Worm (Caenorhabditis elegans) whole organism, L2 larva: Measurements from ENCODE around the gene F35H10.10.
A peak's percentile ranks its signal among the peaks of the same experiment; 100 is the strongest.

Source experiments
- C34F6.9 ChIP-seq: fragments of 150-350 bp; optimal IDR thresholded peaks from 2 replicates; lab custom pipeline; 2014; ENCODE audit warnings: missing biosample characterization, missing genetic modification characterization
- R02D3.7 ChIP-seq: fragments of 150-350 bp; optimal IDR thresholded peaks from 2 replicates; lab custom pipeline; 2014; ENCODE audit warnings: missing biosample characterization, missing genetic modification characterization
- ZK546.5 ChIP-seq: sonication (generic microtip); optimal IDR thresholded peaks from 2 replicates; lab custom pipeline; 2017; ENCODE audit warnings: missing biosample characterization, missing genetic modification characterization
- alr-1 ChIP-seq: fragments of 150-350 bp; optimal IDR thresholded peaks from 2 replicates; lab custom pipeline; 2014; ENCODE audit warnings: missing biosample characterization, missing genetic modification characterization
- aly-2 ChIP-seq: fragments of 150-350 bp; optimal IDR thresholded peaks from 2 replicates; lab custom pipeline; 2014; ENCODE audit warnings: missing biosample characterization, missing genetic modification characterization
- blmp-1 ChIP-seq: sonication (generic microtip); optimal IDR thresholded peaks from 2 replicates; lab custom pipeline; 2017; ENCODE audit warnings: missing genetic modification characterization, mild to moderate bottlenecking, missing compliant biosample characterization, antibody characterized with exemption, moderate library complexity; ENCODE audit not compliant: insufficient read depth
- ceh-16 ChIP-seq: fragments of 150-350 bp; optimal IDR thresholded peaks from 2 replicates; lab custom pipeline; 2014; ENCODE audit warnings: missing biosample characterization, missing genetic modification characterization
- ceh-82 ChIP-seq: fragments of 150-350 bp; optimal IDR thresholded peaks from 2 replicates; lab custom pipeline; 2014; ENCODE audit warnings: missing biosample characterization, missing genetic modification characterization
- crh-2 ChIP-seq: sonication (generic microtip); optimal IDR thresholded peaks from 2 replicates; lab custom pipeline; 2017; ENCODE audit warnings: missing biosample characterization, missing genetic modification characterization
- dmd-4 ChIP-seq: sonication (generic microtip); optimal IDR thresholded peaks from 2 replicates; lab custom pipeline; 2017; ENCODE audit warnings: missing biosample characterization, missing genetic modification characterization
- elt-1 ChIP-seq: fragments of 150-350 bp; optimal IDR thresholded peaks from 2 replicates; lab custom pipeline; 2014; ENCODE audit warnings: missing biosample characterization, missing genetic modification characterization
- elt-3 ChIP-seq: sonication (generic microtip); optimal IDR thresholded peaks from 2 replicates; lab custom pipeline; 2017; ENCODE audit warnings: missing biosample characterization, missing genetic modification characterization
- fos-1 ChIP-seq: fragments of 150-350 bp; optimal IDR thresholded peaks from 2 replicates; lab custom pipeline; 2014; ENCODE audit warnings: missing biosample characterization, missing genetic modification characterization
- lin-11 ChIP-seq: fragments of 150-350 bp; sonication (generic microtip); optimal IDR thresholded peaks from 2 replicates; lab custom pipeline; 2014; ENCODE audit warnings: missing biosample characterization, missing genetic modification characterization, inconsistent platforms, mixed read lengths
- lin-39 ChIP-seq: fragments of 150-350 bp; optimal IDR thresholded peaks from 2 replicates; lab custom pipeline; 2014; ENCODE audit warnings: missing biosample characterization, missing genetic modification reagents, missing genetic modification characterization
- lsy-2 ChIP-seq, 2 experiments: fragments of 150-350 bp in 1 of 2; sonication (generic microtip) in 1 of 2; optimal IDR thresholded peaks; 2 replicates each; lab custom pipeline; 2014 to 2017; ENCODE audit warnings: missing biosample characterization in 2 of 2, missing genetic modification characterization in 2 of 2
- mab-5 ChIP-seq: fragments of 150-350 bp; optimal IDR thresholded peaks from 2 replicates; lab custom pipeline; 2014; ENCODE audit warnings: missing biosample characterization, missing genetic modification characterization
- nhr-11 ChIP-seq: fragments of 150-350 bp; optimal IDR thresholded peaks from 2 replicates; lab custom pipeline; 2014; ENCODE audit warnings: missing biosample characterization, missing genetic modification characterization
- nhr-12 ChIP-seq: fragments of 150-350 bp; optimal IDR thresholded peaks from 2 replicates; lab custom pipeline; 2014; ENCODE audit warnings: missing biosample characterization, missing genetic modification characterization
- nhr-129 ChIP-seq: fragments of 150-350 bp; optimal IDR thresholded peaks from 2 replicates; lab custom pipeline; 2014; ENCODE audit warnings: missing biosample characterization, missing genetic modification characterization
- nhr-21 ChIP-seq: fragments of 150-350 bp; optimal IDR thresholded peaks from 2 replicates; lab custom pipeline; 2014; ENCODE audit warnings: missing biosample characterization, missing genetic modification characterization
- nhr-25 ChIP-seq: fragments of 150-350 bp; sonication (generic microtip); optimal IDR thresholded peaks from 3 replicates; lab custom pipeline; 2014; ENCODE audit warnings: missing biosample characterization, missing genetic modification characterization
- nhr-77 ChIP-seq: fragments of 150-350 bp; optimal IDR thresholded peaks from 2 replicates; lab custom pipeline; 2014; ENCODE audit warnings: missing biosample characterization, missing genetic modification characterization
- peb-1 ChIP-seq: fragments of 150-350 bp; optimal IDR thresholded peaks from 2 replicates; lab custom pipeline; 2014; ENCODE audit warnings: missing biosample characterization, missing genetic modification characterization
- sem-4 ChIP-seq: fragments of 150-350 bp; optimal IDR thresholded peaks from 2 replicates; lab custom pipeline; 2014; ENCODE audit warnings: missing biosample characterization, missing genetic modification reagents, missing genetic modification characterization
- skn-1 ChIP-seq: sonication (generic microtip); optimal IDR thresholded peaks from 2 replicates; lab custom pipeline; 2017; ENCODE audit warnings: missing biosample characterization, missing genetic modification characterization
- sma-3 ChIP-seq: sonication (generic microtip); optimal IDR thresholded peaks from 2 replicates; lab custom pipeline; 2016; ENCODE audit warnings: missing genetic modification reagents, missing genetic modification characterization, missing compliant biosample characterization
- sma-9 ChIP-seq, 2 experiments: fragments of 150-350 bp in 1 of 2; sonication (generic microtip) in 1 of 2; optimal IDR thresholded peaks; 2 replicates each; lab custom pipeline; 2014 to 2016; ENCODE audit warnings: missing genetic modification characterization in 2 of 2, mild to moderate bottlenecking in 1 of 2, missing biosample characterization in 1 of 2, missing compliant biosample characterization in 1 of 2, missing genetic modification reagents in 1 of 2, moderate library complexity in 1 of 2
- snpc-4 ChIP-seq: fragments of 150-350 bp; optimal IDR thresholded peaks from 2 replicates; lab custom pipeline; 2014; ENCODE audit warnings: missing biosample characterization, missing genetic modification characterization
- unc-39 ChIP-seq: fragments of 150-350 bp; optimal IDR thresholded peaks from 2 replicates; lab custom pipeline; 2014; ENCODE audit warnings: missing biosample characterization, missing genetic modification characterization
- unc-55 ChIP-seq: fragments of 150-350 bp; sonication (generic microtip); optimal IDR thresholded peaks from 3 replicates; lab custom pipeline; 2014; ENCODE audit warnings: missing biosample characterization, missing genetic modification reagents, missing genetic modification characterization
- unc-62 ChIP-seq: fragments of 150-350 bp; optimal IDR thresholded peaks from 2 replicates; lab custom pipeline; 2014; ENCODE audit warnings: missing biosample characterization, missing genetic modification reagents, missing genetic modification characterization
- zag-1 ChIP-seq: fragments of 150-350 bp; optimal IDR thresholded peaks from 2 replicates; lab custom pipeline; 2014; ENCODE audit warnings: missing biosample characterization, missing genetic modification characterization
- ztf-11 ChIP-seq: sonication (generic microtip); optimal IDR thresholded peaks from 2 replicates; lab custom pipeline; 2017; ENCODE audit warnings: missing biosample characterization, missing genetic modification characterization

Gene F35H10.10

ce11 chrIV:8302648-8303161 lies 10.0 kb downstream of the F35H10.10 start:
- TF ChIP-seq nhr-25 (tag; lab: Kevin White, UChicago): peak; percentile 56
- no peak for TF ChIP-seq sma-9 (GFP tag; optimal IDR thresholded peaks at IDR 0.05; lab: Kevin White, UChicago)
- no peak for TF ChIP-seq sma-9 (tag; optimal IDR thresholded peaks at IDR 0.05; lab: Kevin White, UChicago)
- TF ChIP-seq blmp-1 (tag; lab: Kevin White, UChicago): peak; percentile 62
- TF ChIP-seq, all 48 proteins: peak for 2

DNA sequence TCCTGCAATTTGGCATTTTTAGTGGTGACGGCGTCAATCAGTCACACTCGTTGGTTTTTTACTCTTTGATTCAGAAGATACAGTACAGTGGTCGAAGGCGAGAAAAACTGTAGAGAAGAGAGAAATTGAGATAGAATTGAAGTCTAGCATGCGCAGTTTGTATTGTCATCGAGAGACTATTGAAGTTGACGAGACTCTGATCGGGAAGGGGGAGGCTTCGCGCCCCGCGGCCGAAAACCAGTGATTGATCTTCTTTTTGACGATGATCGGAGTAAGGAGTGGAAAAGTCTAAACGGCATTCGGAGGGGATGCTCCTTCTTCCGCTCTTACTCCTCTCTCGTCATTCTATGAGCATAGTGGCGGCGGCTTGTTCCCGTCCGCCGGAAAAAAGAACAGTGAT lies 10.8 kb downstream of the F35H10.10 start:
- TF ChIP-seq ceh-82 (tag; lab: Kevin White, UChicago) (no peak), C34F6.9 (no peak), crh-2 (tag; lab: Kevin White, UChicago) (peak; percentile 20), sem-4 (tag; lab: Kevin White, UChicago) (peak; percentile 27), elt-3 (no peak), sma-3 (GFP tag; lab: Kevin White, UChicago) (peak; percentile 45), lin-39 (tag; lab: Kevin White, UChicago) (no peak), blmp-1 (tag; lab: Kevin White, UChicago) (no peak), dmd-4 (tag; lab: Kevin White, UChicago) (no peak), sma-9 (GFP tag; optimal IDR thresholded peaks at IDR 0.05; lab: Kevin White, UChicago) (no peak), sma-9 (tag; optimal IDR thresholded peaks at IDR 0.05; lab: Kevin White, UChicago) (no peak), peb-1 (tag; lab: Kevin White, UChicago) (peak; percentile 23), ztf-11 (tag; lab: Kevin White, UChicago) (no peak), zag-1 (tag; lab: Kevin White, UChicago) (no peak), fos-1 (tag; lab: Kevin White, UChicago) (peak; percentile 46), mab-5 (tag; lab: Kevin White, UChicago) (no peak), unc-62 (GFP tag; lab: Kevin White, UChicago) (no peak), unc-39 (tag; lab: Kevin White, UChicago) (no peak), unc-55 (GFP tag; lab: Kevin White, UChicago) (no peak), nhr-21 (tag; lab: Kevin White, UChicago) (peak; percentile 59), nhr-25 (tag; lab: Kevin White, UChicago) (peak; percentile 48), skn-1 (tag; lab: Kevin White, UChicago) (no peak), lin-11 (tag; lab: Kevin White, UChicago) (no peak), ZK546.5 (tag; lab: Kevin White, UChicago) (no peak), lsy-2 (tag; optimal IDR thresholded peaks at IDR 0.05; lab: Kevin White, UChicago) (no peak), alr-1 (tag; lab: Kevin White, UChicago) (no peak), nhr-129 (tag; lab: Kevin White, UChicago) (peak; percentile 17), nhr-77 (tag; lab: Kevin White, UChicago) (no peak), R02D3.7 (no peak)

DNA sequence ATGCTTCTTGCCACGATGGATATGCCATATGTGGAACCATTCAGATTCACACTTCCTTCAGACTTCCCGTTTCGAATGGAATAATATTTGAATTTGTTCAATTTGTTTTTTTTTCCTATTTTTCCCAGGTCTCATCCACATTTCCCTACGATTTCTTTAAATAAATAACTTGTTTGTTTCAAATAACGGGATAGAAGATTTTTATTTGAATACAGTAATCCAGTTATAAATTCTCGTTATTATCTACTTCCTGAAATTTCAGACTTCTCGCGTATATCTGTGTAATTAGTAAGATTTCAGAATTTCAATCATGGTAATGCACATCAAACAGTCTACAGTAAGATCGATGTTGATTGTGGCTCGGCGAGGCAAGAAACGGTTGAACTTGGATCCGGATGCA lies 12.3 kb downstream of the F35H10.10 start, which contains the start of gene F35H10.5:
F35H10.5 (plus strand) TSS at position 301 of the 400 bp plus-strand sequence.
- TF ChIP-seq crh-2 (tag; lab: Kevin White, UChicago): no peak
- no peak for TF ChIP-seq aly-2 (tag; lab: Kevin White, UChicago)
- no peak for TF ChIP-seq nhr-77 (tag; lab: Kevin White, UChicago)
- no peak for TF ChIP-seq R02D3.7
- TF ChIP-seq elt-3: no peak
- TF ChIP-seq snpc-4 (tag; lab: Kevin White, UChicago): no peak
- TF ChIP-seq unc-55 (GFP tag; lab: Kevin White, UChicago): no peak

DNA sequence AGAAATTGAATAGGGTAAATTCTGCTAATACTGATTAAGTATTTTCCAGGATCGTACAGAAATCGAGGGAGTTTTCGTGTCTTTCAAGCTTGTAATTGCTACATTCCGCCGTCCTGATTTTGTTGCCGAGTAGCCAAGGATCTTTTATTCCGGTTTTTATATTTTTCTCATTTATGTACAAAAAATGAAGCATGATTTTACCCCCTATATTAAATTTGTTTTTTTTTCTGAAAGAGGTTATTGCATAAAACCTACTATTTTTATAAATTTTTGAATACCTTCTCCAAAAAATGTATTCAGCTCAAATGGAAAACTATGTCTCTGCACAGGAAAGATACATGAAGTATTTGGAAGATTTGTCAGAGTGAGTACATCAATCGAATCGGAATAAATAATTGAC lies 13.1 kb downstream of the F35H10.10 start, which contains the start of gene F35H10.6:
F35H10.6 (plus strand) TSS at position 301 of the 400 bp plus-strand sequence.
- TF ChIP-seq unc-62 (GFP tag; lab: Kevin White, UChicago) (no peak), ceh-16 (no peak), lin-11 (tag; lab: Kevin White, UChicago) (no peak), nhr-21 (tag; lab: Kevin White, UChicago) (no peak), nhr-12 (tag; lab: Kevin White, UChicago) (no peak), nhr-11 (tag; lab: Kevin White, UChicago) (no peak), aly-2 (tag; lab: Kevin White, UChicago) (no peak), crh-2 (tag; lab: Kevin White, UChicago) (no peak), zag-1 (tag; lab: Kevin White, UChicago) (no peak), C34F6.9 (no peak), elt-1 (no peak), alr-1 (tag; lab: Kevin White, UChicago) (no peak), ztf-11 (tag; lab: Kevin White, UChicago) (no peak)
